Worm (Caenorhabditis elegans) whole organism, young adult: Measurements from ENCODE around the gene nspb-12.

ENCODE experiments used
- D2030.7 ChIP-seq: fragments of 200-800 bp; sonication (Bioruptor generic); IDR thresholded peaks from 2 replicates; pipeline ENCODE4 v1.3.6; 2022; ENCODE audit warnings: missing genetic modification reagents, missing genetic modification characterization, missing compliant biosample characterization
- F37B4.10 ChIP-seq: fragments of 200-800 bp; sonication (Bioruptor generic); IDR thresholded peaks from 2 replicates; pipeline ENCODE4 v1.3.6; 2022; ENCODE audit warnings: missing genetic modification characterization, missing compliant biosample characterization
- F39B2.1 ChIP-seq: fragments of 200-800 bp; sonication (Bioruptor generic); IDR thresholded peaks from 2 replicates; pipeline ENCODE4 v1.3.6; 2022; ENCODE audit warnings: missing genetic modification reagents, missing genetic modification characterization, missing compliant biosample characterization
- F55B11.4 ChIP-seq: sonication (generic microtip); optimal IDR thresholded peaks from 2 replicates; lab custom pipeline; 2016; ENCODE audit warnings: missing compliant biosample characterization, missing genetic modification characterization, borderline replicate concordance; ENCODE audit not compliant: insufficient read depth
- T07F8.4 ChIP-seq: sonication (generic microtip); optimal IDR thresholded peaks from 2 replicates; lab custom pipeline; 2016; ENCODE audit warnings: mild to moderate bottlenecking, missing genetic modification characterization, moderate library complexity, missing compliant biosample characterization
- Y53G8AR.9 ChIP-seq: fragments of 200-800 bp; sonication (Bioruptor generic); conservative IDR thresholded peaks from 2 replicates; pipeline ENCODE4 v1.3.6; 2022; ENCODE audit warnings: missing genetic modification reagents, missing genetic modification characterization, missing compliant biosample characterization
- Y56A3A.18 ChIP-seq: fragments of 200-800 bp; sonication (Bioruptor generic); IDR thresholded peaks from 2 replicates; pipeline ENCODE4 v1.3.6; 2022; ENCODE audit warnings: missing genetic modification reagents, missing genetic modification characterization, missing compliant biosample characterization
- ZK185.1 ChIP-seq: sonication (generic microtip); optimal IDR thresholded peaks from 2 replicates; lab custom pipeline; 2016; ENCODE audit warnings: mild to moderate bottlenecking, missing genetic modification characterization, missing compliant biosample characterization; ENCODE audit not compliant: poor library complexity, severe bottlenecking
- akir-1 ChIP-seq: fragments of 200-800 bp; sonication (Bioruptor generic); optimal IDR thresholded peaks from 2 replicates; lab custom pipeline; 2018; ENCODE audit warnings: mild to moderate bottlenecking, missing genetic modification characterization, moderate library complexity, missing compliant biosample characterization
- aptf-2 ChIP-seq: fragments of 200-800 bp; sonication (Bioruptor generic); conservative IDR thresholded peaks from 2 replicates; pipeline ENCODE4 v1.3.6; 2022; ENCODE audit warnings: missing genetic modification reagents, missing genetic modification characterization, missing compliant biosample characterization
- attf-6 ChIP-seq: fragments of 200-800 bp; sonication (Bioruptor generic); IDR thresholded peaks from 2 replicates; pipeline ENCODE4 v1.3.6; 2022; ENCODE audit warnings: missing genetic modification reagents, missing genetic modification characterization, missing compliant biosample characterization
- bed-1 ChIP-seq: fragments of 200-800 bp; sonication (Bioruptor generic); IDR thresholded peaks from 2 replicates; pipeline ENCODE4 v1.3.6; 2022; ENCODE audit warnings: missing genetic modification reagents, missing genetic modification characterization, missing compliant biosample characterization
- cebp-1 ChIP-seq, 2 experiments: fragments of 200-800 bp in 1 of 2; sonication (Bioruptor generic) in 1 of 2; sonication (generic microtip) in 1 of 2; IDR thresholded peaks in 1 of 2; optimal IDR thresholded peaks in 1 of 2; 2 replicates each; pipeline versions ENCODE4 v1.3.6 to Lab custom; 2017 to 2022; ENCODE audit warnings: missing compliant biosample characterization in 2 of 2, missing genetic modification characterization in 2 of 2, mild to moderate bottlenecking in 1 of 2, missing genetic modification reagents in 1 of 2, moderate library complexity in 1 of 2
- ceh-79 ChIP-seq: sonication (generic microtip); optimal IDR thresholded peaks from 2 replicates; lab custom pipeline; 2017; ENCODE audit warnings: mild to moderate bottlenecking, missing genetic modification characterization, missing compliant biosample characterization
- chd-7 ChIP-seq: sonication (generic microtip); optimal IDR thresholded peaks from 2 replicates; lab custom pipeline; 2016; ENCODE audit warnings: mild to moderate bottlenecking, missing genetic modification characterization, moderate library complexity, missing compliant biosample characterization
- dox-1 ChIP-seq: fragments of 200-800 bp; sonication (Bioruptor generic); IDR thresholded peaks from 2 replicates; pipeline ENCODE4 v1.3.6; 2022; ENCODE audit warnings: missing genetic modification reagents, missing genetic modification characterization, missing compliant biosample characterization
- efl-1 ChIP-seq: fragments of 150-350 bp; optimal IDR thresholded peaks from 2 replicates; lab custom pipeline; 2014; ENCODE audit warnings: missing biosample characterization, missing genetic modification reagents, missing genetic modification characterization
- egl-18 ChIP-seq: fragments of 200-800 bp; sonication (Bioruptor generic); IDR thresholded peaks from 2 replicates; pipeline ENCODE4 v1.3.6; 2022; ENCODE audit warnings: missing genetic modification reagents, missing genetic modification characterization, missing compliant biosample characterization
- ekl-4 ChIP-seq: fragments of 200-800 bp; sonication (Bioruptor generic); IDR thresholded peaks from 2 replicates; pipeline ENCODE4 v1.3.6; 2022; ENCODE audit warnings: missing genetic modification reagents, missing genetic modification characterization, missing compliant biosample characterization
- hlh-26 ChIP-seq: fragments of 200-800 bp; sonication (Bioruptor generic); conservative IDR thresholded peaks from 2 replicates; pipeline ENCODE4 v1.3.6; 2022; ENCODE audit warnings: missing genetic modification reagents, missing genetic modification characterization, missing compliant biosample characterization
- hsf-1 ChIP-seq: fragments of 200-800 bp; sonication (Bioruptor generic); IDR thresholded peaks from 2 replicates; pipeline ENCODE4 v1.3.6; 2022; ENCODE audit warnings: missing genetic modification reagents, missing genetic modification characterization, missing compliant biosample characterization
- let-526 ChIP-seq: fragments of 200-800 bp; sonication (Bioruptor generic); IDR thresholded peaks from 2 replicates; pipeline ENCODE4 v1.3.6; 2022; ENCODE audit warnings: missing genetic modification reagents, missing genetic modification characterization, missing compliant biosample characterization
- lin-26 ChIP-seq: fragments of 200-800 bp; sonication (Bioruptor generic); IDR thresholded peaks from 2 replicates; pipeline ENCODE4 v1.3.6; 2022; ENCODE audit warnings: missing genetic modification reagents, missing genetic modification characterization, missing compliant biosample characterization
- mcd-1 ChIP-seq: fragments of 200-800 bp; sonication (Bioruptor generic); IDR thresholded peaks from 2 replicates; pipeline ENCODE4 v1.3.6; 2022; ENCODE audit warnings: missing genetic modification reagents, missing genetic modification characterization, missing compliant biosample characterization
- nfya-1 ChIP-seq: sonication (generic microtip); optimal IDR thresholded peaks from 2 replicates; lab custom pipeline; 2017; ENCODE audit warnings: antibody characterized with exemption, missing compliant biosample characterization, missing genetic modification characterization, borderline replicate concordance; ENCODE audit not compliant: insufficient read depth
- nfya-2 ChIP-seq: fragments of 200-800 bp; sonication (Bioruptor generic); IDR thresholded peaks from 2 replicates; pipeline ENCODE4 v1.3.6; 2022; ENCODE audit warnings: missing genetic modification reagents, missing genetic modification characterization, missing compliant biosample characterization
- nfyb-1 ChIP-seq: fragments of 200-800 bp; sonication (Bioruptor generic); IDR thresholded peaks from 2 replicates; pipeline ENCODE4 v1.3.6; 2022; ENCODE audit warnings: missing genetic modification reagents, missing genetic modification characterization, missing compliant biosample characterization
- nhr-120 ChIP-seq: fragments of 200-800 bp; sonication (Bioruptor generic); IDR thresholded peaks from 2 replicates; pipeline ENCODE4 v1.3.6; 2022; ENCODE audit warnings: missing genetic modification characterization, missing compliant biosample characterization
- nhr-80 ChIP-seq: sonication (generic microtip); optimal IDR thresholded peaks from 2 replicates; lab custom pipeline; 2016; ENCODE audit warnings: missing genetic modification characterization, missing compliant biosample characterization
- nhr-90 ChIP-seq: sonication (generic microtip); optimal IDR thresholded peaks from 2 replicates; lab custom pipeline; 2016; ENCODE audit warnings: missing genotype, mild to moderate bottlenecking, missing genetic modification characterization, missing compliant biosample characterization
- pbrm-1 ChIP-seq: fragments of 200-800 bp; sonication (Bioruptor generic); IDR thresholded peaks from 2 replicates; pipeline ENCODE4 v1.3.6; 2022; ENCODE audit warnings: missing genetic modification reagents, missing genetic modification characterization, missing compliant biosample characterization
- rcor-1 ChIP-seq: fragments of 200-800 bp; sonication (Bioruptor generic); IDR thresholded peaks from 2 replicates; pipeline ENCODE4 v1.3.6; 2022; ENCODE audit warnings: missing genetic modification reagents, missing genetic modification characterization, missing compliant biosample characterization
- sdz-38 ChIP-seq: sonication (generic microtip); optimal IDR thresholded peaks from 2 replicates; lab custom pipeline; 2016; ENCODE audit warnings: missing genotype, missing genetic modification characterization, missing compliant biosample characterization
- sea-2 ChIP-seq: fragments of 200-800 bp; sonication (Bioruptor generic); IDR thresholded peaks from 2 replicates; pipeline ENCODE4 v1.3.6; 2022; ENCODE audit warnings: missing genetic modification characterization, missing compliant biosample characterization
- snpc-1.1 ChIP-seq: sonication (generic microtip); optimal IDR thresholded peaks from 2 replicates; lab custom pipeline; 2017; ENCODE audit warnings: missing genetic modification characterization, mild to moderate bottlenecking, missing compliant biosample characterization, antibody characterized with exemption, moderate library complexity, missing genotype, missing genetic modification reagents; ENCODE audit not compliant: insufficient read depth
- snpc-1.3 ChIP-seq: sonication (generic microtip); optimal IDR thresholded peaks from 2 replicates; lab custom pipeline; 2017; ENCODE audit warnings: missing genetic modification characterization, mild to moderate bottlenecking, missing compliant biosample characterization, antibody characterized with exemption, moderate library complexity, missing genotype, missing genetic modification reagents; ENCODE audit not compliant: insufficient read depth
- snpc-3.4 ChIP-seq: sonication (generic microtip); optimal IDR thresholded peaks from 2 replicates; lab custom pipeline; 2017; ENCODE audit warnings: missing genetic modification characterization, mild to moderate bottlenecking, missing compliant biosample characterization, antibody characterized with exemption, moderate library complexity, missing genotype, missing genetic modification reagents
- snpc-4 ChIP-seq, 5 experiments: fragments of 150-350 bp in 1 of 5; sonication (generic microtip) in 4 of 5; optimal IDR thresholded peaks; 2 replicates each; lab custom pipeline; 2014 to 2018; ENCODE audit warnings: missing genetic modification characterization in 5 of 5, missing biosample characterization in 3 of 5, antibody characterized with exemption in 2 of 5, mild to moderate bottlenecking in 2 of 5, missing compliant biosample characterization in 2 of 5, missing genotype in 2 of 5, moderate library complexity in 2 of 5, missing genetic modification reagents in 1 of 5
- tbx-9 ChIP-seq: sonication (generic microtip); optimal IDR thresholded peaks from 2 replicates; lab custom pipeline; 2016; ENCODE audit warnings: borderline replicate concordance, missing genetic modification characterization, inconsistent platforms, missing compliant biosample characterization
- unc-130 ChIP-seq: sonication (generic microtip); optimal IDR thresholded peaks from 2 replicates; lab custom pipeline; 2016; ENCODE audit warnings: missing genetic modification reagents, missing genetic modification characterization, missing compliant biosample characterization
- zim-3 ChIP-seq: sonication (generic microtip); optimal IDR thresholded peaks from 2 replicates; lab custom pipeline; 2017; ENCODE audit warnings: mild to moderate bottlenecking, missing genetic modification characterization, moderate library complexity, missing compliant biosample characterization
- ztf-22 ChIP-seq: fragments of 200-800 bp; sonication (Bioruptor generic); optimal IDR thresholded peaks from 2 replicates; lab custom pipeline; 2018; ENCODE audit warnings: mild to moderate bottlenecking, missing genetic modification characterization, moderate library complexity, missing compliant biosample characterization
- ztf-3 ChIP-seq: fragments of 200-800 bp; sonication (Bioruptor generic); optimal IDR thresholded peaks from 2 replicates; lab custom pipeline; 2018; ENCODE audit warnings: mild to moderate bottlenecking, missing genetic modification characterization, missing compliant biosample characterization

Gene nspb-12

ce11 chrIII:5568679-5569078 lies at the start of gene nspb-12:
nspb-12 (minus strand) TSS chrIII:5568779.
- TF ChIP-seq pbrm-1 (no peak), F37B4.10 (GFP tag; lab: Robert Waterston, UW) (no peak), dox-1 (GFP tag; lab: Robert Waterston, UW) (no peak), F39B2.1 (GFP tag; lab: Robert Waterston, UW) (no peak), sdz-38 (tag; lab: Kevin White, UChicago) (no peak), efl-1 (no peak), lin-26 (GFP tag; lab: Robert Waterston, UW) (no peak), attf-6 (GFP tag; lab: Robert Waterston, UW) (no peak), ekl-4 (GFP tag; lab: Robert Waterston, UW) (no peak), hlh-26 (no peak), Y53G8AR.9 (GFP tag; lab: Robert Waterston, UW) (no peak), let-526 (GFP tag; lab: Robert Waterston, UW) (no peak), bed-1 (GFP tag; lab: Robert Waterston, UW) (no peak), cebp-1 (GFP tag; IDR thresholded peaks at IDR 0.05; lab: Robert Waterston, UW) (no peak), cebp-1 (tag; optimal IDR thresholded peaks at IDR 0.05; lab: Kevin White, UChicago) (no peak), unc-130 (GFP tag; lab: Kevin White, UChicago) (no peak), F55B11.4 (tag; lab: Kevin White, UChicago) (no peak), ztf-22 (GFP tag; lab: Kevin White, UChicago) (no peak), tbx-9 (tag; lab: Kevin White, UChicago) (no peak)

- TF ChIP-seq rcor-1 (no peak), ceh-79 (tag; lab: Kevin White, UChicago) (no peak), nhr-90 (tag; lab: Kevin White, UChicago) (no peak), hsf-1 (GFP tag; lab: Robert Waterston, UW) (no peak), zim-3 (tag; lab: Kevin White, UChicago) (no peak), snpc-4 (GFP tag; optimal IDR thresholded peaks at IDR 0.05; lab: Kevin White, UChicago) (no peak), snpc-4 (tag; optimal IDR thresholded peaks at IDR 0.05; lab: Kevin White, UChicago) (no peak), egl-18 (no peak), snpc-1.3 (tag; lab: Kevin White, UChicago) (no peak), aptf-2 (GFP tag; lab: Robert Waterston, UW) (no peak), nhr-120 (GFP tag; lab: Robert Waterston, UW) (no peak), nhr-80 (tag; lab: Kevin White, UChicago) (no peak), chd-7 (tag; lab: Kevin White, UChicago) (no peak), ztf-3 (GFP tag; lab: Kevin White, UChicago) (no peak), nfyb-1 (GFP tag; lab: Robert Waterston, UW) (no peak), bed-1 (GFP tag; lab: Robert Waterston, UW) (no peak), sea-2 (GFP tag; lab: Robert Waterston, UW) (no peak)
Observed at ce11 chrIII:5615675-5616074, 47.1 kb upstream of the nspb-12 start.

ce11 chrIII:5614648-5615047 lies 46.1 kb upstream of the nspb-12 start, which contains the start of gene basl-1:
basl-1 (plus strand) TSS chrIII:5614948.
- TF ChIP-seq hsf-1 (GFP tag; lab: Robert Waterston, UW) (no peak), nfya-2 (GFP tag; lab: Robert Waterston, UW) (no peak), mcd-1 (GFP tag; lab: Robert Waterston, UW) (no peak), ZK185.1 (tag; lab: Kevin White, UChicago) (no peak), T07F8.4 (tag; lab: Kevin White, UChicago) (no peak), nfya-1 (no peak), D2030.7 (GFP tag; lab: Robert Waterston, UW) (no peak), akir-1 (GFP tag; lab: Kevin White, UChicago) (no peak), snpc-3.4 (tag; lab: Kevin White, UChicago) (no peak), snpc-1.1 (tag; lab: Kevin White, UChicago) (no peak), Y56A3A.18 (GFP tag; lab: Robert Waterston, UW) (no peak)
